Worm (Caenorhabditis elegans) whole organism, L2 larva: ENCODE measurements around the gene gst-16.

ENCODE experiments used
- nhr-237 ChIP-seq: fragments of 150-350 bp; optimal IDR thresholded peaks from 2 replicates; lab custom pipeline; 2014; ENCODE audit warnings: missing biosample characterization, missing genetic modification characterization
- snpc-4 ChIP-seq: fragments of 150-350 bp; optimal IDR thresholded peaks from 2 replicates; lab custom pipeline; 2014; ENCODE audit warnings: missing biosample characterization, missing genetic modification characterization
- unc-62 ChIP-seq: fragments of 150-350 bp; optimal IDR thresholded peaks from 2 replicates; lab custom pipeline; 2014; ENCODE audit warnings: missing biosample characterization, missing genetic modification reagents, missing genetic modification characterization
- zag-1 ChIP-seq: fragments of 150-350 bp; optimal IDR thresholded peaks from 2 replicates; lab custom pipeline; 2014; ENCODE audit warnings: missing biosample characterization, missing genetic modification characterization
- ztf-11 ChIP-seq: sonication (generic microtip); optimal IDR thresholded peaks from 2 replicates; lab custom pipeline; 2017; ENCODE audit warnings: missing biosample characterization, missing genetic modification characterization

- no peak for TF ChIP-seq ztf-11 (tag; lab: Kevin White, UChicago)
- TF ChIP-seq nhr-237 (tag; lab: Kevin White, UChicago), result no peak
- TF ChIP-seq zag-1, result no peak
- TF ChIP-seq unc-62, result no peak
- TF ChIP-seq snpc-4 (tag; lab: Kevin White, UChicago), result no peak
Observed at ce11 chrII:13590461-13590860, 33.8 kb downstream of the gst-16 start, which contains the start of gene clec-145.
